Worm (Caenorhabditis elegans) whole organism, L2 larva: ENCODE results near the gene C33B4.4.

Source experiments
- dmd-4 ChIP-seq: sonication (generic microtip); optimal IDR thresholded peaks from 2 replicates; lab custom pipeline; 2017; ENCODE audit warnings: missing biosample characterization, missing genetic modification characterization
- nhr-11 ChIP-seq: fragments of 150-350 bp; optimal IDR thresholded peaks from 2 replicates; lab custom pipeline; 2014; ENCODE audit warnings: missing biosample characterization, missing genetic modification characterization
- nhr-237 ChIP-seq: fragments of 150-350 bp; optimal IDR thresholded peaks from 2 replicates; lab custom pipeline; 2014; ENCODE audit warnings: missing biosample characterization, missing genetic modification characterization
- ztf-4 ChIP-seq: fragments of 150-350 bp; optimal IDR thresholded peaks from 2 replicates; lab custom pipeline; 2014; ENCODE audit warnings: missing biosample characterization, missing genetic modification characterization

DNA sequence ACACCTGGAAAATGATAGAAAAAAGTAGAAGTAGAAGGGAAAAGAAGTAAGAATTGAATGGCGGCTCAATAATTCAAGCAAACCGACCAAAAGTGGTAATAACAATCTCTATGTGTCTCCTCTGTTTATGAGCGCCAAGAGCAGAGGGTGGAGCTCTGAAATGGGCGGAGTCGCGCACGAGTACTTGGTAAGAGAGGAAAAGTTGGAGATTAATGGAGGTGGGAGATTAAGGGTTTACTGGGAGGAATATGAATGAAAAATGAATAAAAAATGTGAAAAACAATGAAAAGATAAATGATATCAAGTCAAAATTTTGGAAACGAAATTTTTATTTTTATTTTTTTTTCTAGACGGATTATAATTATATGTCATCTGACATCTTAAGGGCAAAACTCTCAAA lies 5.5 kb downstream of the C33B4.4 start:
- TF ChIP-seq nhr-11 (tag; lab: Kevin White, UChicago) (no peak), ztf-4 (tag; lab: Kevin White, UChicago) (no peak), nhr-237 (tag; lab: Kevin White, UChicago) (no peak), dmd-4 (no peak)
